Worm (Caenorhabditis elegans) whole organism, late embryonic: ENCODE data around the gene slc-36.3.
"Not testable (repeated sequence)": the region's sequence is repeated elsewhere in the genome, so short reads cannot be mapped to it uniquely, and the experiment has no call there.

Experiments
- K02D7.2 ChIP-seq: sonication (generic microtip); optimal IDR thresholded peaks from 2 replicates; lab custom pipeline; 2017; ENCODE audit warnings: mild to moderate bottlenecking, missing genetic modification characterization, missing compliant biosample characterization
- K09A11.1 ChIP-seq: sonication (generic microtip); optimal IDR thresholded peaks from 2 replicates; lab custom pipeline; 2017; ENCODE audit warnings: antibody characterized with exemption, mild to moderate bottlenecking, missing genetic modification characterization, missing compliant biosample characterization; ENCODE audit not compliant: insufficient read depth
- T23F11.4 ChIP-seq: fragments of 200-800 bp; sonication (Bioruptor generic); optimal IDR thresholded peaks from 2 replicates; lab custom pipeline; 2018; ENCODE audit warnings: mild to moderate bottlenecking, missing genetic modification characterization, missing compliant biosample characterization
- Y22D7AL.16 ChIP-seq: sonication (generic microtip); optimal IDR thresholded peaks from 2 replicates; lab custom pipeline; 2016; ENCODE audit warnings: missing genetic modification characterization, missing compliant biosample characterization
- ahr-1 ChIP-seq: sonication (generic microtip); optimal IDR thresholded peaks from 2 replicates; lab custom pipeline; 2016; ENCODE audit warnings: missing genetic modification characterization, missing compliant biosample characterization
- ama-1 ChIP-seq: fragments of 150-350 bp; optimal IDR thresholded peaks from 2 replicates; lab custom pipeline; 2014
- ceh-14 ChIP-seq: sonication (generic microtip); optimal IDR thresholded peaks from 2 replicates; lab custom pipeline; 2016; ENCODE audit warnings: missing genotype, missing genetic modification characterization, missing compliant biosample characterization
- ceh-22 ChIP-seq: sonication (generic microtip); optimal IDR thresholded peaks from 2 replicates; lab custom pipeline; 2017; ENCODE audit warnings: missing biosample characterization, missing genetic modification characterization
- ceh-24 ChIP-seq: sonication (generic microtip); optimal IDR thresholded peaks from 2 replicates; lab custom pipeline; 2016; ENCODE audit warnings: mild to moderate bottlenecking, missing genetic modification characterization, missing compliant biosample characterization
- ceh-30 ChIP-seq: fragments of 150-350 bp; optimal IDR thresholded peaks from 2 replicates; lab custom pipeline; 2014; ENCODE audit warnings: missing biosample characterization, missing genetic modification characterization
- ceh-31 ChIP-seq: sonication (generic microtip); optimal IDR thresholded peaks from 2 replicates; lab custom pipeline; 2016; ENCODE audit warnings: missing genetic modification characterization, missing compliant biosample characterization
- elt-4 ChIP-seq: sonication (generic microtip); optimal IDR thresholded peaks from 2 replicates; lab custom pipeline; 2016; ENCODE audit warnings: missing genetic modification characterization, missing compliant biosample characterization
- ets-4 ChIP-seq: sonication (generic microtip); optimal IDR thresholded peaks from 2 replicates; lab custom pipeline; 2016; ENCODE audit warnings: missing genetic modification characterization, missing compliant biosample characterization
- gmeb-2 ChIP-seq: sonication (generic microtip); optimal IDR thresholded peaks from 2 replicates; lab custom pipeline; 2016; ENCODE audit warnings: missing genetic modification characterization, inconsistent platforms, missing compliant biosample characterization
- hlh-13 ChIP-seq: fragments of 200-800 bp; sonication (Bioruptor generic); optimal IDR thresholded peaks from 2 replicates; lab custom pipeline; 2018; ENCODE audit warnings: mild to moderate bottlenecking, missing genetic modification characterization, missing compliant biosample characterization
- lin-11 ChIP-seq: fragments of 200-800 bp; sonication (Bioruptor generic); optimal IDR thresholded peaks from 2 replicates; lab custom pipeline; 2018; ENCODE audit warnings: mild to moderate bottlenecking, missing genetic modification characterization, missing compliant biosample characterization
- mec-3 ChIP-seq: sonication (generic microtip); optimal IDR thresholded peaks from 2 replicates; lab custom pipeline; 2016; ENCODE audit warnings: borderline replicate concordance, missing genetic modification characterization, missing compliant biosample characterization
- nfya-1 ChIP-seq: sonication (generic microtip); optimal IDR thresholded peaks from 2 replicates; lab custom pipeline; 2017; ENCODE audit warnings: missing genetic modification characterization, mild to moderate bottlenecking, missing compliant biosample characterization, antibody characterized with exemption, moderate library complexity
- nhr-11 ChIP-seq: fragments of 150-350 bp; optimal IDR thresholded peaks from 2 replicates; lab custom pipeline; 2014; ENCODE audit warnings: missing biosample characterization, missing genetic modification characterization
- nhr-232 ChIP-seq: sonication (generic microtip); optimal IDR thresholded peaks from 2 replicates; lab custom pipeline; 2016; ENCODE audit warnings: missing genetic modification characterization, missing compliant biosample characterization
- pag-3 ChIP-seq: sonication (generic microtip); optimal IDR thresholded peaks from 2 replicates; lab custom pipeline; 2016; ENCODE audit warnings: missing compliant biosample characterization, missing genetic modification characterization, borderline replicate concordance
- pat-9 ChIP-seq: fragments of 200-800 bp; sonication (Bioruptor generic); optimal IDR thresholded peaks from 2 replicates; lab custom pipeline; 2018; ENCODE audit warnings: mild to moderate bottlenecking, missing genetic modification characterization, moderate library complexity, missing compliant biosample characterization
- pax-1 ChIP-seq: fragments of 150-350 bp; optimal IDR thresholded peaks from 2 replicates; lab custom pipeline; 2014; ENCODE audit warnings: missing biosample characterization, missing genetic modification characterization
- pha-2 ChIP-seq: sonication (generic microtip); optimal IDR thresholded peaks from 2 replicates; lab custom pipeline; 2017; ENCODE audit warnings: mild to moderate bottlenecking, missing genetic modification characterization, missing compliant biosample characterization
- pqm-1 ChIP-seq: sonication (generic microtip); optimal IDR thresholded peaks from 2 replicates; lab custom pipeline; 2016; ENCODE audit warnings: missing genetic modification characterization, missing compliant biosample characterization
- pros-1 ChIP-seq: fragments of 150-350 bp; optimal IDR thresholded peaks from 2 replicates; lab custom pipeline; 2014; ENCODE audit warnings: missing biosample characterization, missing genetic modification reagents, missing genetic modification characterization
- sox-4 ChIP-seq: sonication (generic microtip); optimal IDR thresholded peaks from 2 replicates; lab custom pipeline; 2017; ENCODE audit warnings: mild to moderate bottlenecking, missing genetic modification characterization, inconsistent platforms, missing compliant biosample characterization
- tbx-2 ChIP-seq: sonication (generic microtip); optimal IDR thresholded peaks from 2 replicates; lab custom pipeline; 2016; ENCODE audit warnings: missing genetic modification characterization, missing compliant biosample characterization
- tbx-7 ChIP-seq: sonication (generic microtip); optimal IDR thresholded peaks from 2 replicates; lab custom pipeline; 2016; ENCODE audit warnings: missing genotype, missing genetic modification characterization, missing compliant biosample characterization
- ttx-3 ChIP-seq: sonication (generic microtip); optimal IDR thresholded peaks from 2 replicates; lab custom pipeline; 2016; ENCODE audit warnings: missing genetic modification reagents, missing genetic modification characterization, missing compliant biosample characterization
- unc-3 ChIP-seq, 2 experiments: fragments of 200-800 bp in 1 of 2; sonication (Bioruptor generic) in 1 of 2; sonication (generic microtip) in 1 of 2; conservative IDR thresholded peaks in 1 of 2; optimal IDR thresholded peaks in 1 of 2; 2 replicates each; pipeline versions ENCODE4 v1.3.6 to Lab custom; 2016 to 2022; ENCODE audit warnings: missing compliant biosample characterization in 2 of 2, missing genetic modification characterization in 2 of 2, missing genetic modification reagents in 1 of 2
- ztf-16 ChIP-seq: sonication (generic microtip); optimal IDR thresholded peaks from 2 replicates; lab custom pipeline; 2017; ENCODE audit warnings: missing genetic modification characterization, missing compliant biosample characterization

slc-36.3 gene

ce11 chrV:20566454-20566853 lies 22.5 kb upstream of the slc-36.3 start, which contains the start of gene F26F2.3:
F26F2.3 (minus strand) TSS chrV:20566554.
- TF ChIP-seq K09A11.1 (tag; lab: Kevin White, UChicago): no peak
- TF ChIP-seq, all 69 proteins: peak for 0

- not testable (repeated sequence) for TF ChIP-seq gmeb-2 (tag; lab: Kevin White, UChicago); hlh-13; ztf-16 (tag; lab: Kevin White, UChicago)
Observed at ce11 chrV:20564054-20564453, 20.1 kb upstream of the slc-36.3 start, which contains the start of gene F26F2.13. F26F2.13 (plus strand) TSS chrV:20564354.

ce11 chrV:20561795-20562194 lies 17.8 kb upstream of the slc-36.3 start, which contains the start of gene F26F2.1:
F26F2.1 (minus strand) TSS chrV:20561895.
- TF ChIP-seq sox-4 (tag; lab: Kevin White, UChicago) (no peak), ceh-30 (tag; lab: Kevin White, UChicago) (no peak), ama-1 (lab: Kevin White, UChicago) (no peak), unc-3 (GFP tag; conservative IDR thresholded peaks at IDR 0.05; lab: Robert Waterston, UW) (no peak), unc-3 (tag; optimal IDR thresholded peaks at IDR 0.05; lab: Kevin White, UChicago) (no peak), ceh-24 (tag; lab: Kevin White, UChicago) (no peak), pha-2 (tag; lab: Kevin White, UChicago) (no peak), K02D7.2 (tag; lab: Kevin White, UChicago) (no peak), elt-4 (no peak), ceh-14 (tag; lab: Kevin White, UChicago) (no peak), ahr-1 (tag; lab: Kevin White, UChicago) (no peak), pros-1 (tag; lab: Kevin White, UChicago) (no peak)

- TF ChIP-seq nfya-1 (tag; lab: Kevin White, UChicago): no peak
- no peak for TF ChIP-seq ttx-3 (tag; lab: Kevin White, UChicago)
- TF ChIP-seq pqm-1 (tag; lab: Kevin White, UChicago): no peak
- TF ChIP-seq hlh-13: no peak
- no peak for TF ChIP-seq ceh-22 (tag; lab: Kevin White, UChicago)
- no peak for TF ChIP-seq pax-1 (tag; lab: Kevin White, UChicago)
- TF ChIP-seq T23F11.4: no peak
- TF ChIP-seq tbx-7 (tag; lab: Kevin White, UChicago): no peak
Observed at ce11 chrV:20558270-20558669, 14.3 kb upstream of the slc-36.3 start, which contains the start of gene abf-4. abf-4 (minus strand) TSS chrV:20558370.

ce11 chrV:20556260-20556659 lies 12.3 kb upstream of the slc-36.3 start, which contains the start of gene Y38H6C.23:
Y38H6C.23 (minus strand) TSS chrV:20556360.
- TF ChIP-seq K02D7.2 (tag; lab: Kevin White, UChicago) (no peak), nhr-232 (tag; lab: Kevin White, UChicago) (no peak), pag-3 (tag; lab: Kevin White, UChicago) (no peak), mec-3 (tag; lab: Kevin White, UChicago) (no peak), ets-4 (no peak), tbx-2 (tag; lab: Kevin White, UChicago) (no peak), unc-3 (GFP tag; conservative IDR thresholded peaks at IDR 0.05; lab: Robert Waterston, UW) (no peak), unc-3 (tag; optimal IDR thresholded peaks at IDR 0.05; lab: Kevin White, UChicago) (no peak), lin-11 (no peak), pat-9 (tag; lab: Kevin White, UChicago) (no peak), T23F11.4 (no peak), Y22D7AL.16 (tag; lab: Kevin White, UChicago) (no peak), ahr-1 (tag; lab: Kevin White, UChicago) (no peak), gmeb-2 (tag; lab: Kevin White, UChicago) (no peak), ceh-31 (tag; lab: Kevin White, UChicago) (no peak), nhr-11 (tag; lab: Kevin White, UChicago) (no peak)
